Worm (Caenorhabditis elegans): ENCODE data around the gene C10A4.4.

- no peak for TF ChIP-seq elt-2 (tag; optimal IDR thresholded peaks at IDR 0.05)
- no peak for TF ChIP-seq R02D3.7 (tag; optimal IDR thresholded peaks at IDR 0.05)
- no peak for TF ChIP-seq ZK546.5 (tag; optimal IDR thresholded peaks at IDR 0.05)
Measured at ce11 chrX:7405393-7405792, 4.5 kb downstream of the C10A4.4 start, which contains the start of gene C10A4.3.

All from whole organism, L3 larva.